Fruit fly (Drosophila melanogaster): ENCODE measurements around the gene RSG7.

DNA sequence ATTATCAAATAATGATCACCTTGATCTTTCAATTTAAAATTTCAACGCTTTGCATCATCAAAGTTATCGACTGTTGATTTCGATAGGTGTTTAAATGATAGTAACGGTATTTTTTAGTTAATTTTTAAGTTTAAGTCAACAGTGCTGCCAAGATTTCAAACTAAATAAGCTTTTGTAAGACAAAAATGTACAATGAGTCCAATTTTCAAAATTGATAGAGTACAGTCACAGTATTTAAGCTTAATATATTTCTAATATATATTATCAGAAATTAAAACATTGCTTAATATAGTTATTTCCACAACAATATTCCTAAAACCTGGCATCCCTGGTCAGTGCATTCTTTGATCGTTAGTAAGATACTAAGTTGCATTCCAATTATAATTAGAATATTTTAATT, 36.8 kb upstream of the RSG7 start, which contains the start of gene CG4872:
- no peak for TF ChIP-seq usp (GFP tag; optimal IDR thresholded peaks at IDR 0.05)
- TF ChIP-seq Dll (optimal IDR thresholded peaks at IDR 0.05): no peak
- TF ChIP-seq psq (optimal IDR thresholded peaks at IDR 0.05): no peak
- TF ChIP-seq EcR (GFP tag; optimal IDR thresholded peaks at IDR 0.05): no peak
